Fruit fly (Drosophila melanogaster) whole organism, embryonic: ENCODE results near the gene Coq7.

Source experiments
- Atf-2 ChIP-seq: fragments of 200-800 bp; sonication (Bioruptor generic); optimal IDR thresholded peaks from 2 replicates; lab custom pipeline; 2016; ENCODE audit warnings: missing biosample characterization, missing genetic modification characterization
- CG13296 ChIP-seq: fragments of 200-800 bp; sonication (Bioruptor generic); optimal IDR thresholded peaks from 3 replicates; lab custom pipeline; 2018; ENCODE audit warnings: missing biosample characterization, mild to moderate bottlenecking, missing genetic modification characterization
- CG14441 ChIP-seq: fragments of 200-800 bp; sonication (Bioruptor generic); IDR thresholded peaks from 2 replicates; pipeline ENCODE4 v1.3.6; 2022; ENCODE audit warnings: missing biosample characterization, missing genetic modification characterization
- CG1602 ChIP-seq: fragments of 200-800 bp; sonication (Bioruptor generic); optimal IDR thresholded peaks from 3 replicates; lab custom pipeline; 2016; ENCODE audit warnings: missing biosample characterization, missing genetic modification characterization
- CG16815 ChIP-seq: fragments of 200-800 bp; sonication (Bioruptor generic); optimal IDR thresholded peaks from 3 replicates; lab custom pipeline; 2017; ENCODE audit warnings: missing biosample characterization, mild to moderate bottlenecking, missing genetic modification characterization
- CG17186 ChIP-seq: fragments of 200-800 bp; sonication (Bioruptor generic); optimal IDR thresholded peaks from 3 replicates; lab custom pipeline; 2017; ENCODE audit warnings: missing biosample characterization, missing genetic modification reagents, missing genetic modification characterization
- CG17359 ChIP-seq: fragments of 200-800 bp; sonication (Bioruptor generic); optimal IDR thresholded peaks from 3 replicates; lab custom pipeline; 2018; ENCODE audit warnings: missing biosample characterization, mild to moderate bottlenecking, missing genetic modification characterization, moderate library complexity
- CG2875 ChIP-seq: fragments of 200-800 bp; sonication (Bioruptor generic); optimal IDR thresholded peaks from 2 replicates; lab custom pipeline; 2017; ENCODE audit warnings: missing biosample characterization, mild to moderate bottlenecking, missing genetic modification characterization, missing genetic modification reagents
- CG3407 ChIP-seq: fragments of 200-800 bp; sonication (Bioruptor generic); optimal IDR thresholded peaks from 2 replicates; lab custom pipeline; 2018; ENCODE audit warnings: missing biosample characterization, mild to moderate bottlenecking, missing genetic modification characterization
- CG5180 ChIP-seq: fragments of 200-800 bp; sonication (Bioruptor generic); optimal IDR thresholded peaks from 3 replicates; lab custom pipeline; 2017; ENCODE audit warnings: missing biosample characterization, missing genetic modification characterization, mild to moderate bottlenecking, moderate library complexity, missing genetic modification reagents
- CG5245 ChIP-seq: fragments of 200-800 bp; sonication (Bioruptor generic); optimal IDR thresholded peaks from 3 replicates; lab custom pipeline; 2016; ENCODE audit warnings: missing biosample characterization, missing genetic modification characterization
- CG6683 ChIP-seq: fragments of 200-800 bp; sonication (Bioruptor generic); optimal IDR thresholded peaks from 2 replicates; lab custom pipeline; 2017; ENCODE audit warnings: missing biosample characterization, mild to moderate bottlenecking, missing genetic modification characterization, missing genetic modification reagents
- CG7786 ChIP-seq: fragments of 200-800 bp; sonication (Bioruptor generic); optimal IDR thresholded peaks from 2 replicates; lab custom pipeline; 2016; ENCODE audit warnings: missing biosample characterization, missing genetic modification characterization
- CG8388 ChIP-seq: fragments of 200-800 bp; sonication (Bioruptor generic); optimal IDR thresholded peaks from 2 replicates; lab custom pipeline; 2019; ENCODE audit warnings: missing biosample characterization, mild to moderate bottlenecking, missing genetic modification characterization, moderate library complexity
- CG8478 ChIP-seq: fragments of >200 bp; optimal IDR thresholded peaks from 2 replicates; lab custom pipeline; 2018
- CG9609 ChIP-seq: fragments of 200-800 bp; sonication (Bioruptor generic); optimal IDR thresholded peaks from 3 replicates; lab custom pipeline; 2016; ENCODE audit warnings: missing biosample characterization, missing genetic modification characterization
- Dek ChIP-seq: fragments of 200-800 bp; sonication (Bioruptor generic); optimal IDR thresholded peaks from 3 replicates; lab custom pipeline; 2019; ENCODE audit warnings: missing biosample characterization, mild to moderate bottlenecking, missing genetic modification characterization, moderate library complexity
- Dip2 ChIP-seq: fragments of 200-800 bp; sonication (Bioruptor generic); IDR thresholded peaks from 2 replicates; pipeline ENCODE4 v1.3.6; 2022; ENCODE audit warnings: missing biosample characterization, missing genetic modification characterization
- Dip3 ChIP-seq: fragments of 200-800 bp; sonication (Bioruptor generic); optimal IDR thresholded peaks from 3 replicates; lab custom pipeline; 2016; ENCODE audit warnings: missing biosample characterization, missing genetic modification characterization
- Drgx ChIP-seq: fragments of 200-800 bp; sonication (Bioruptor generic); IDR thresholded peaks from 2 replicates; pipeline ENCODE4 v1.3.6; 2022; ENCODE audit warnings: missing biosample characterization, missing genetic modification characterization
- E2f2 ChIP-seq: fragments of 200-800 bp; sonication (Bioruptor generic); IDR thresholded peaks from 2 replicates; pipeline ENCODE4 v1.3.6; 2022; ENCODE audit warnings: missing biosample characterization, missing genetic modification characterization
- H15 ChIP-seq: fragments of 200-800 bp; sonication (Bioruptor generic); IDR thresholded peaks from 3 replicates; pipeline ENCODE4 v1.3.6; 2022; ENCODE audit warnings: missing biosample characterization, missing genetic modification characterization
- HmgD ChIP-seq: fragments of 200-800 bp; sonication (Bioruptor generic); optimal IDR thresholded peaks from 3 replicates; lab custom pipeline; 2016; ENCODE audit warnings: missing biosample characterization, missing genetic modification characterization
- Hr78 ChIP-seq, 2 experiments: fragments of 200-800 bp in 1 of 2; fragments of >200 bp in 1 of 2; sonication (Bioruptor generic) in 1 of 2; optimal IDR thresholded peaks; 2 replicates each; lab custom pipeline; 2017 to 2019; ENCODE audit warnings: missing biosample characterization in 2 of 2, missing genetic modification characterization in 2 of 2, mild to moderate bottlenecking in 1 of 2, moderate library complexity in 1 of 2
- Kr ChIP-seq: fragments of 200-800 bp; sonication (Bioruptor generic); optimal IDR thresholded peaks from 2 replicates; lab custom pipeline; 2017; ENCODE audit warnings: missing biosample characterization, mild to moderate bottlenecking, missing genetic modification characterization
- NK7.1 ChIP-seq: fragments of 200-800 bp; sonication (Bioruptor generic); optimal IDR thresholded peaks from 3 replicates; lab custom pipeline; 2016; ENCODE audit warnings: missing biosample characterization, missing genetic modification characterization
- Opbp ChIP-seq: fragments of 200-800 bp; sonication (Bioruptor generic); IDR thresholded peaks from 3 replicates; pipeline ENCODE4 v1.3.6; 2022; ENCODE audit warnings: missing biosample characterization, missing genetic modification characterization; ENCODE audit not compliant: partially characterized antibody
- PHDP ChIP-seq: fragments of 200-800 bp; sonication (Bioruptor generic); optimal IDR thresholded peaks from 3 replicates; lab custom pipeline; 2018; ENCODE audit warnings: missing biosample characterization, mild to moderate bottlenecking, missing genetic modification characterization, moderate library complexity
- Ptx1 ChIP-seq: fragments of 200-800 bp; sonication (Bioruptor generic); IDR thresholded peaks from 2 replicates; pipeline ENCODE4 v1.3.6; 2022; ENCODE audit warnings: missing biosample characterization, missing genetic modification characterization
- Scr ChIP-seq: fragments of 200-800 bp; sonication (Bioruptor generic); IDR thresholded peaks from 2 replicates; pipeline ENCODE4 v1.3.6; 2022; ENCODE audit warnings: missing biosample characterization, missing genetic modification characterization; ENCODE audit not compliant: partially characterized antibody
- Sin3A ChIP-seq: fragments of >200 bp; optimal IDR thresholded peaks from 2 replicates; lab custom pipeline; 2018
- Six4 ChIP-seq: fragments of 200-800 bp; sonication (Bioruptor generic); optimal IDR thresholded peaks from 2 replicates; lab custom pipeline; 2016; ENCODE audit warnings: missing biosample characterization, missing genetic modification characterization
- Sox102F ChIP-seq: fragments of 200-800 bp; sonication (Bioruptor generic); optimal IDR thresholded peaks from 2 replicates; lab custom pipeline; 2018; ENCODE audit warnings: missing biosample characterization, mild to moderate bottlenecking, missing genetic modification characterization, moderate library complexity
- Xrp1 ChIP-seq: fragments of 200-800 bp; sonication (Bioruptor generic); IDR thresholded peaks from 2 replicates; pipeline ENCODE4 v1.3.6; 2022; ENCODE audit warnings: missing biosample characterization, missing genetic modification characterization
- ab ChIP-seq: fragments of 200-800 bp; sonication (Bioruptor generic); optimal IDR thresholded peaks from 2 replicates; lab custom pipeline; 2016; ENCODE audit warnings: missing biosample characterization, missing genetic modification characterization
- ap ChIP-seq: fragments of 200-800 bp; sonication (Bioruptor generic); IDR thresholded peaks from 2 replicates; pipeline ENCODE4 v1.3.6; 2022; ENCODE audit warnings: missing biosample characterization, missing genetic modification characterization
- ash1 ChIP-seq: fragments of 200-800 bp; sonication (Bioruptor generic); optimal IDR thresholded peaks from 2 replicates; lab custom pipeline; 2018; ENCODE audit warnings: missing biosample characterization, mild to moderate bottlenecking, missing genetic modification characterization
- ci ChIP-seq: fragments of 200-800 bp; sonication (Bioruptor generic); IDR thresholded peaks from 3 replicates; pipeline ENCODE4 v1.3.6; 2022; ENCODE audit warnings: missing biosample characterization, missing genetic modification characterization
- dan ChIP-seq: fragments of 200-800 bp; sonication (Bioruptor generic); IDR thresholded peaks from 2 replicates; pipeline ENCODE4 v1.3.6; 2022; ENCODE audit warnings: missing biosample characterization, missing genetic modification characterization
- dimm ChIP-seq: fragments of 200-800 bp; sonication (Bioruptor generic); IDR thresholded peaks from 2 replicates; pipeline ENCODE4 v1.3.6; 2022; ENCODE audit warnings: missing biosample characterization, missing genetic modification characterization
- eve ChIP-seq, 2 experiments: fragments of >200 bp; optimal IDR thresholded peaks; 2 replicates each; lab custom pipeline; 2017; ENCODE audit warnings: missing biosample characterization in 2 of 2, missing genetic modification characterization in 2 of 2
- hb ChIP-seq: fragments of 200-800 bp; sonication (Bioruptor generic); IDR thresholded peaks from 3 replicates; pipeline ENCODE4 v1.3.6; 2022; ENCODE audit warnings: missing biosample characterization, missing genetic modification characterization; ENCODE audit not compliant: partially characterized antibody
- hkb ChIP-seq, 2 experiments: fragments of 200-800 bp in 1 of 2; fragments of >200 bp in 1 of 2; sonication (Bioruptor generic) in 1 of 2; IDR thresholded peaks in 1 of 2; optimal IDR thresholded peaks in 1 of 2; 2 replicates each; pipeline versions ENCODE4 v1.3.6 to Lab custom; 2017 to 2022; ENCODE audit warnings: missing biosample characterization in 1 of 2, missing genetic modification characterization in 1 of 2
- ken ChIP-seq: fragments of 200-800 bp; sonication (Bioruptor generic); IDR thresholded peaks from 3 replicates; pipeline ENCODE4 v1.3.6; 2022; ENCODE audit warnings: missing biosample characterization, missing genetic modification characterization
- lmd ChIP-seq: fragments of 200-800 bp; sonication (Bioruptor generic); IDR thresholded peaks from 2 replicates; pipeline ENCODE4 v1.3.6; 2022; ENCODE audit warnings: missing biosample characterization, missing genetic modification characterization
- maf-S ChIP-seq: fragments of 200-800 bp; sonication (Bioruptor generic); optimal IDR thresholded peaks from 2 replicates; lab custom pipeline; 2016; ENCODE audit warnings: missing biosample characterization, missing genetic modification characterization
- scrt ChIP-seq: fragments of 200-800 bp; sonication (Bioruptor generic); optimal IDR thresholded peaks from 2 replicates; lab custom pipeline; 2018; ENCODE audit warnings: missing biosample characterization, mild to moderate bottlenecking, missing genetic modification characterization, moderate library complexity
- seq ChIP-seq: fragments of 200-800 bp; sonication (Bioruptor generic); IDR thresholded peaks from 2 replicates; pipeline ENCODE4 v1.3.6; 2022; ENCODE audit warnings: missing biosample characterization, missing genetic modification characterization
- tna ChIP-seq: fragments of 200-800 bp; sonication (Bioruptor generic); IDR thresholded peaks from 2 replicates; pipeline ENCODE4 v1.3.6; 2022; ENCODE audit warnings: missing biosample characterization, missing genetic modification characterization; ENCODE audit not compliant: partially characterized antibody
- tx ChIP-seq: fragments of 200-800 bp; sonication (Bioruptor generic); optimal IDR thresholded peaks from 2 replicates; lab custom pipeline; 2016; ENCODE audit warnings: missing biosample characterization, missing genetic modification characterization
- wdn ChIP-seq: fragments of 200-800 bp; sonication (Bioruptor generic); IDR thresholded peaks from 2 replicates; pipeline ENCODE4 v1.3.6; 2022; ENCODE audit warnings: missing biosample characterization, missing genetic modification characterization

The Coq7 gene

dm6 chrX:6794190-6794589 is 23.2 kb downstream of the Coq7 start (continued):
- TF ChIP-seq tx (GFP tag; lab: Kevin White, UChicago) (peak; percentile 57), hkb (optimal IDR thresholded peaks at IDR 0.05; lab: Kevin White, UChicago) (no peak), hkb (GFP tag; IDR thresholded peaks at IDR 0.05; lab: Robert Waterston, UW) (peak; percentile 87), CG8388 (peak; percentile 73), CG1602 (GFP tag; lab: Kevin White, UChicago) (peak; percentile 78), ab (peak; percentile 79), Opbp (GFP tag; lab: Robert Waterston, UW) (no peak), Kr (no peak), maf-S (GFP tag; lab: Kevin White, UChicago) (peak; percentile 76), CG3407 (GFP tag; lab: Kevin White, UChicago) (peak; percentile 13), lmd (GFP tag; lab: Robert Waterston, UW) (peak; percentile 88), Dip3 (GFP tag; lab: Kevin White, UChicago) (peak; percentile 81), E2f2 (GFP tag; lab: Robert Waterston, UW) (peak; percentile 54), HmgD (GFP tag; lab: Kevin White, UChicago) (peak; percentile 62), dan (GFP tag; lab: Robert Waterston, UW) (0 out of 2 replicates have a peak, but pooled peaks have one; percentile 30), CG8478 (lab: Kevin White, UChicago) (no peak), hb (GFP tag; lab: Robert Waterston, UW) (no peak), ci (GFP tag; lab: Robert Waterston, UW) (peak; percentile 91), Dek (peak; percentile 73), scrt (GFP tag; lab: Kevin White, UChicago) (peak; percentile 60), Scr (GFP tag; lab: Robert Waterston, UW) (no peak), Sox102F (GFP tag; lab: Kevin White, UChicago) (peak; percentile 87), tna (GFP tag; lab: Robert Waterston, UW) (no peak), CG7786 (peak; percentile 80), CG5180 (GFP tag; lab: Kevin White, UChicago) (peak; percentile 65), CG13296 (GFP tag; lab: Kevin White, UChicago) (peak; percentile 77), CG17186 (GFP tag; lab: Kevin White, UChicago) (peak; percentile 15), Six4 (peak; percentile 56), seq (GFP tag; lab: Robert Waterston, UW) (peak; percentile 86), CG9609 (GFP tag; lab: Kevin White, UChicago) (peak; percentile 70), NK7.1 (GFP tag; lab: Kevin White, UChicago) (peak; percentile 46), eve (GFP tag; optimal IDR thresholded peaks at IDR 0.05; lab: Kevin White, UChicago) (peak in 1 of 2 experiments; percentile 73), CG14441 (GFP tag; lab: Robert Waterston, UW) (peak; percentile 91), wdn (GFP tag; lab: Robert Waterston, UW) (peak; percentile 72), PHDP (tag; lab: Kevin White, UChicago) (peak; percentile 84), CG16815 (peak; percentile 71), ash1 (no peak), Atf-2 (GFP tag; lab: Kevin White, UChicago) (peak; percentile 79), ap (GFP tag; lab: Robert Waterston, UW) (peak; percentile 86), ken (GFP tag; lab: Robert Waterston, UW) (peak; percentile 87), Dip2 (GFP tag; lab: Robert Waterston, UW) (no peak), Ptx1 (GFP tag; lab: Robert Waterston, UW) (peak; percentile 84), Drgx (GFP tag; lab: Robert Waterston, UW) (peak; percentile 89), dimm (GFP tag; lab: Robert Waterston, UW) (peak; percentile 68), Sin3A (lab: Kevin White, UChicago) (no peak), CG5245 (GFP tag; lab: Kevin White, UChicago) (peak; percentile 78), Hr78 (GFP tag; optimal IDR thresholded peaks at IDR 0.05; lab: Kevin White, UChicago) (no peak), CG17359 (peak; percentile 86), CG2875 (GFP tag; lab: Kevin White, UChicago) (peak; percentile 67), H15 (peak; percentile 70), CG6683 (GFP tag; lab: Kevin White, UChicago) (peak; percentile 32), Xrp1 (GFP tag; lab: Robert Waterston, UW) (peak; percentile 84)
